Worm (Caenorhabditis elegans): Measurements from ENCODE around the gene F21D12.3.

DNA sequence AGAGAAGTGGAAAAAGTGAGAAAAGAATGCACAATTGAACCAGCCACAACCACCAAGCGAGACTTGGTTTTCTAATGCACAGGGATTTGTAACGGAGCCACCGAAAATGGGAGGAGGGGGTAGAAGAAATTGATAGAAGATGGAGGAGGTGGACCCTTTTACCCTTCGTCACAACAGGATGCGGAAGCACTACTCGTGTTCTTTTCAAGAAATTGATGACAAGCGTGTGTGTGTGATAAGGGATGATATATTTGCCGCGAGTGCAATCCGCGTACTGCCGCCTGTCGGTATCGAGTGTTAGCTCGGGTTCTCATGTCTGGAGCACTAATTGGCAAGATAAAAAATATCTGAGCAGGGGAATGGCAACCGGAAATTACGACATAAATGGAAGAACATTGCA is at the start of gene F21D12.3:
- TF ChIP-seq W03F9.2 (tag; optimal IDR thresholded peaks at IDR 0.05), result no peak
- TF ChIP-seq him-1 (tag; optimal IDR thresholded peaks at IDR 0.05), result no peak
- no peak for TF ChIP-seq dao-5 (tag; optimal IDR thresholded peaks at IDR 0.05)
